Worm (Caenorhabditis elegans) whole organism, late embryonic: ENCODE data around the gene Y59A8B.25.

Experiments used
- C08G9.2 ChIP-seq: sonication (generic microtip); optimal IDR thresholded peaks from 2 replicates; lab custom pipeline; 2016; ENCODE audit warnings: mild to moderate bottlenecking, missing genetic modification characterization, moderate library complexity, missing compliant biosample characterization
- ahr-1 ChIP-seq: sonication (generic microtip); optimal IDR thresholded peaks from 2 replicates; lab custom pipeline; 2016; ENCODE audit warnings: missing genetic modification characterization, missing compliant biosample characterization
- ceh-45 ChIP-seq: fragments of 200-800 bp; sonication (Bioruptor generic); IDR thresholded peaks from 2 replicates; pipeline ENCODE4 v1.3.6; 2022; ENCODE audit warnings: missing genetic modification reagents, missing genetic modification characterization, missing compliant biosample characterization
- elt-2 ChIP-seq: sonication (generic microtip); optimal IDR thresholded peaks from 2 replicates; lab custom pipeline; 2016; ENCODE audit warnings: missing genetic modification reagents, missing genetic modification characterization, missing compliant biosample characterization
- fkh-6 ChIP-seq: sonication (generic microtip); optimal IDR thresholded peaks from 2 replicates; lab custom pipeline; 2016; ENCODE audit warnings: missing genetic modification characterization, missing compliant biosample characterization
- hlh-30 ChIP-seq: sonication (generic microtip); optimal IDR thresholded peaks from 2 replicates; lab custom pipeline; 2017; ENCODE audit warnings: antibody characterized with exemption, missing genetic modification characterization, missing compliant biosample characterization; ENCODE audit not compliant: insufficient read depth
- hlh-6 ChIP-seq: sonication (generic microtip); optimal IDR thresholded peaks from 2 replicates; lab custom pipeline; 2016; ENCODE audit warnings: missing genotype, missing genetic modification characterization, missing compliant biosample characterization
- hlh-8 ChIP-seq: sonication (generic microtip); optimal IDR thresholded peaks from 2 replicates; lab custom pipeline; 2016; ENCODE audit warnings: missing genotype, missing genetic modification characterization, missing compliant biosample characterization
- npax-4 ChIP-seq: sonication (generic microtip); optimal IDR thresholded peaks from 2 replicates; lab custom pipeline; 2016; ENCODE audit warnings: missing genetic modification characterization, missing compliant biosample characterization
- pat-9 ChIP-seq: fragments of 200-800 bp; sonication (Bioruptor generic); optimal IDR thresholded peaks from 2 replicates; lab custom pipeline; 2018; ENCODE audit warnings: mild to moderate bottlenecking, missing genetic modification characterization, moderate library complexity, missing compliant biosample characterization
- pha-4 ChIP-seq: fragments of 150-350 bp; optimal IDR thresholded peaks from 2 replicates; lab custom pipeline; 2018; ENCODE audit warnings: missing biosample characterization, missing genetic modification reagents, missing genetic modification characterization
- rnt-1 ChIP-seq: sonication (generic microtip); optimal IDR thresholded peaks from 2 replicates; lab custom pipeline; 2016; ENCODE audit warnings: missing genetic modification characterization, missing compliant biosample characterization
- unc-42 ChIP-seq: sonication (generic microtip); optimal IDR thresholded peaks from 2 replicates; lab custom pipeline; 2016; ENCODE audit warnings: missing genotype, missing genetic modification characterization, missing compliant biosample characterization
- unc-86 ChIP-seq: sonication (generic microtip); optimal IDR thresholded peaks from 2 replicates; lab custom pipeline; 2016; ENCODE audit warnings: missing genetic modification characterization, missing compliant biosample characterization

- TF ChIP-seq pha-4 (tag; lab: Kevin White, UChicago) (no peak), hlh-8 (tag; lab: Kevin White, UChicago) (no peak), hlh-30 (tag; lab: Kevin White, UChicago) (no peak), unc-42 (no peak), hlh-6 (tag; lab: Kevin White, UChicago) (no peak), npax-4 (no peak), ahr-1 (no peak), elt-2 (tag; lab: Kevin White, UChicago) (no peak), rnt-1 (tag; lab: Kevin White, UChicago) (no peak), pat-9 (tag; lab: Kevin White, UChicago) (no peak), fkh-6 (tag; lab: Kevin White, UChicago) (no peak), C08G9.2 (tag; lab: Kevin White, UChicago) (no peak), ceh-45 (GFP tag; lab: Robert Waterston, UW) (no peak), unc-86 (no peak)
These were observed 38.0 kb downstream of the Y59A8B.25 start, which contains the start of gene srh-134 for ce11 chrV:18017226-18017625.
